Worm (Caenorhabditis elegans): ENCODE measurements around the gene C05D11.1.

DNA sequence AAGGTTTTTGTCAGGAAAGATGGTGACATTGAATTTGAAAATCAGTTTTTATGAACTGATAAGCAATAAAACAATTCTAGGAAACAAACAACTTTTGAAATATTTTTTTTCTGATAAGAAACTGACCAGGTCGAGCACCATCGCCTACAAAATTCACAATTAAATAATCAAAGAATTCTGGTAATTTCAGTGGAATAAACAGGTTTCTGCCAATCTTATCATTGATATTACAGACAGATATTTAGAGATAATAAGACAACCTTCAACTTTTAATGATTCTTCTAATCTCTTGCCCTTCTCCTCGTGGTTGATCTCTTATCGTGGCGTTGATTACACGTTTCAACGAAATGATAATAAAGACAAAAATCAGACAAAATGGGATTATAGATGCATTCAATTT, 40.0 kb upstream of the C05D11.1 start:
- TF ChIP-seq unc-98 (GFP tag; IDR thresholded peaks at IDR 0.05) (no peak), ama-1 (optimal IDR thresholded peaks at IDR 0.05) (no peak), elt-2 (tag; optimal IDR thresholded peaks at IDR 0.05) (peak; percentile 96), hlh-4 (tag; optimal IDR thresholded peaks at IDR 0.05) (no peak), nhr-47 (tag; optimal IDR thresholded peaks at IDR 0.05) (no peak), mep-1 (tag; optimal IDR thresholded peaks at IDR 0.05) (no peak), ets-5 (GFP tag; IDR thresholded peaks at IDR 0.05) (no peak)

Measured in whole organism, L1 larva.